Fruit fly (Drosophila melanogaster): Measurements from ENCODE around the gene CG7824.

The CG7824 gene

DNA sequence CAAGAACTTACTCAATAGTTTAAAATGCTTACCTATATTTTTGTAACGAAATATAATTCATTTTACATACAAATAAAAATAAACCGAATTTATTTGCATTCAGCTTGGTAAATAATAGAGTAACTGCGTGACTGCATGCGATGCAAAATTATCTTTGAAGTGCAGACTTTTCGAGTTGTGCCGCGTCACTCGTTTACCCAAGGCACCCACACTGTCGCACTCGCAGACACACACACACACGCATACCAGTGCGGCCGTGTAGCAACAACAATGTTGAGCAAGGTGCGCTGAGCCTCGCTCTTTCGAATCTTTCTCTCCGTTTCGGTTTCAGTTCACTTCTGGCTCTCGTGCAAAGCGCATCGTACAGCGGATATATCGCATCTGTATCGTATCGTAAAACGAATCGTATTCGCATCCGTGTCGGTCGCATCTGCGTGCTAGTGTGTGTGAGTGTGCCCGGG lies 18.0 kb upstream of the CG7824 start, which contains the start of gene CG31038 (continued):
- TF ChIP-seq CG3163 (GFP tag; optimal IDR thresholded peaks at IDR 0.05), result peak; percentile 79
- peak; percentile 24 for TF ChIP-seq CG31441 (GFP tag; IDR thresholded peaks at IDR 0.05)
- no peak for TF ChIP-seq CG9215 (GFP tag; IDR thresholded peaks at IDR 0.05)
- TF ChIP-seq CG6689 (GFP tag; IDR thresholded peaks at IDR 0.05), result peak; percentile 25; the same call in 1 of the 2 replicates
- peak; percentile 29 for TF ChIP-seq CG2712 (tag; optimal IDR thresholded peaks at IDR 0.05)
- no peak for TF ChIP-seq CG7271 (tag; optimal IDR thresholded peaks at IDR 0.05)
- no peak for TF ChIP-seq pfk (GFP tag; optimal IDR thresholded peaks at IDR 0.05)
- TF ChIP-seq wek (GFP tag; optimal IDR thresholded peaks at IDR 0.05), result peak; percentile 39
- TF ChIP-seq CG1602 (GFP tag; optimal IDR thresholded peaks at IDR 0.05), result no peak
- TF ChIP-seq CG18262 (tag; optimal IDR thresholded peaks at IDR 0.05), result peak; percentile 37
- TF ChIP-seq yki (optimal IDR thresholded peaks at IDR 0.05), result peak; percentile 67
- no peak for TF ChIP-seq CG31224 (GFP tag; IDR thresholded peaks at IDR 0.05)
- TF ChIP-seq CG9797 (GFP tag; optimal IDR thresholded peaks at IDR 0.05), result no peak
- TF ChIP-seq CG7745 (tag; optimal IDR thresholded peaks at IDR 0.05), result no peak
- no peak for TF ChIP-seq D19B (GFP tag; optimal IDR thresholded peaks at IDR 0.05)
- no peak for TF ChIP-seq ems (GFP tag; optimal IDR thresholded peaks at IDR 0.05)
- no peak for TF ChIP-seq CG10431 (GFP tag; optimal IDR thresholded peaks at IDR 0.05)
- no peak for TF ChIP-seq Sox100B (GFP tag; optimal IDR thresholded peaks at IDR 0.05)
- no peak; the same call in 1 of the 2 replicates for TF ChIP-seq Rfx (GFP tag; IDR thresholded peaks at IDR 0.05)
- TF ChIP-seq z (GFP tag; IDR thresholded peaks at IDR 0.05), result peak; percentile 80
- TF ChIP-seq CG6654 (GFP tag; optimal IDR thresholded peaks at IDR 0.05), result no peak
- TF ChIP-seq CG4820 (GFP tag; optimal IDR thresholded peaks at IDR 0.05), result no peak
- TF ChIP-seq so (GFP tag; IDR thresholded peaks at IDR 0.05), result peak; percentile 75; the same call in 2 of the 3 replicates
- no peak for TF ChIP-seq Bteb2 (GFP tag; optimal IDR thresholded peaks at IDR 0.05)
- TF ChIP-seq CG8290 (GFP tag; optimal IDR thresholded peaks at IDR 0.05), result no peak
- TF ChIP-seq CG8290 (tag; optimal IDR thresholded peaks at IDR 0.05), result no peak
- TF ChIP-seq corto (GFP tag; optimal IDR thresholded peaks at IDR 0.05), result peak; percentile 34
- TF ChIP-seq Ada2b (GFP tag; IDR thresholded peaks at IDR 0.05), result no peak
- no peak for TF ChIP-seq CG15011 (GFP tag; optimal IDR thresholded peaks at IDR 0.05)
- TF ChIP-seq bowl (GFP tag; IDR thresholded peaks at IDR 0.05), result no peak
- no peak for TF ChIP-seq CG17612 (GFP tag; IDR thresholded peaks at IDR 0.05)
- no peak for TF ChIP-seq zf30C (GFP tag; optimal IDR thresholded peaks at IDR 0.05)
- TF ChIP-seq CG10654 (GFP tag; optimal IDR thresholded peaks at IDR 0.05), result no peak
- TF ChIP-seq pum (GFP tag; optimal IDR thresholded peaks at IDR 0.05), result no peak
- no peak for TF ChIP-seq ash1 (GFP tag; optimal IDR thresholded peaks at IDR 0.05)
- TF ChIP-seq run (tag; optimal IDR thresholded peaks at IDR 0.05), result no peak
- no peak for TF ChIP-seq cas (GFP tag; IDR thresholded peaks at IDR 0.05)
- no peak for TF ChIP-seq CG4424 (GFP tag; optimal IDR thresholded peaks at IDR 0.05)
- no peak for TF ChIP-seq nau (GFP tag; optimal IDR thresholded peaks at IDR 0.05)
- TF ChIP-seq CG8924 (tag; optimal IDR thresholded peaks at IDR 0.05), result peak; percentile 13
- no peak for TF ChIP-seq Mrtf (GFP tag; IDR thresholded peaks at IDR 0.05)
- no peak for TF ChIP-seq CG17568 (GFP tag; optimal IDR thresholded peaks at IDR 0.05)
- no peak for TF ChIP-seq Dip3 (GFP tag; optimal IDR thresholded peaks at IDR 0.05)
- TF ChIP-seq CG6791 (GFP tag; IDR thresholded peaks at IDR 0.05; ENCODE audit: partially characterized antibody), result peak; percentile 69; the same call in 2 of the 3 replicates

DNA sequence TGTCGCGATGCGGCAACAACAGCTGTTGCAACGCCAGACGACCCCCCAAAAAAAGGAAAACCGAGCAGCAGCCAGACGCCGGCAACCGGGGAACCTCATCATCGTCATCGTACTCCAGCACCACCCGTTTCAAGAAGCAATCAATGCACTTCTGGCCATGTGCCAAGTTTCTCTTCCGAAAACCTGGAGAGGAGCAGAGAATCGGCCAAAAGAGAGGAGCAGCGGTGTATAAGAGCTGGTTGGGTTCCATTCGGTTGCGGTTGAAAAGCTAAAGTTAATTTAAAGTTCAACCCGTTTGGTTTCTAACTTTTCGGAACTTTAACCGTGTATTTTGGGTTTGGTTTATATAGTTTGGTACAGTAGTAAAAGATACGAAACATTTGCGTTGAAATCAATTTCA lies 17.5 kb upstream of the CG7824 start:
- TF ChIP-seq CG14965 (GFP tag; optimal IDR thresholded peaks at IDR 0.05; ENCODE audit: borderline replicate concordance), result no peak
- peak in 1 of 2 experiments; percentile 54 for TF ChIP-seq Trl (optimal IDR thresholded peaks at IDR 0.05)
- no peak for TF ChIP-seq Trl (GFP tag; optimal IDR thresholded peaks at IDR 0.05)
- TF ChIP-seq Ets65A (GFP tag), result peak; percentile 82
- TF ChIP-seq CG3163 (GFP tag; optimal IDR thresholded peaks at IDR 0.05), result peak; percentile 23
